Fruit fly (Drosophila melanogaster) whole organism, embryonic: ENCODE data around the gene Muc26B.

Source experiments
- ATbp ChIP-seq: fragments of 200-800 bp; sonication (Bioruptor generic); optimal IDR thresholded peaks from 2 replicates; lab custom pipeline; 2017; ENCODE audit warnings: missing biosample characterization, mild to moderate bottlenecking, missing genetic modification characterization, missing genetic modification reagents
- Ada2b ChIP-seq: fragments of 200-800 bp; sonication (Bioruptor generic); IDR thresholded peaks from 2 replicates; pipeline ENCODE4 v1.3.6; 2022; ENCODE audit warnings: missing biosample characterization, missing genetic modification characterization
- Adf1 ChIP-seq: fragments of 200-800 bp; sonication (Bioruptor generic); IDR thresholded peaks from 2 replicates; pipeline ENCODE4 v1.3.6; 2022; ENCODE audit warnings: missing biosample characterization, missing genetic modification characterization
- Atf-2 ChIP-seq: fragments of 200-800 bp; sonication (Bioruptor generic); optimal IDR thresholded peaks from 2 replicates; lab custom pipeline; 2016; ENCODE audit warnings: missing biosample characterization, missing genetic modification characterization
- CG10147 ChIP-seq: fragments of 200-800 bp; sonication (Bioruptor generic); optimal IDR thresholded peaks from 2 replicates; lab custom pipeline; 2019; ENCODE audit warnings: missing biosample characterization, mild to moderate bottlenecking, missing genetic modification characterization, moderate library complexity
- CG10431 ChIP-seq: fragments of 200-800 bp; sonication (Bioruptor generic); optimal IDR thresholded peaks from 3 replicates; lab custom pipeline; 2018; ENCODE audit warnings: missing biosample characterization, mild to moderate bottlenecking, missing genetic modification characterization
- CG11398 ChIP-seq: fragments of 200-800 bp; sonication (Bioruptor generic); optimal IDR thresholded peaks from 2 replicates; lab custom pipeline; 2016; ENCODE audit warnings: missing biosample characterization, missing genetic modification characterization
- CG11560 ChIP-seq: fragments of 200-800 bp; sonication (Bioruptor generic); IDR thresholded peaks from 3 replicates; pipeline ENCODE4 v1.3.6; 2022; ENCODE audit warnings: missing biosample characterization, missing genetic modification characterization
- CG1233 ChIP-seq: fragments of 200-800 bp; sonication (Bioruptor generic); optimal IDR thresholded peaks from 4 replicates; lab custom pipeline; 2018; ENCODE audit warnings: missing biosample characterization, mild to moderate bottlenecking, missing genetic modification characterization
- CG14860 ChIP-seq: fragments of 200-800 bp; sonication (Bioruptor generic); IDR thresholded peaks from 3 replicates; pipeline ENCODE4 v1.3.6; 2022; ENCODE audit warnings: missing biosample characterization, missing genetic modification characterization; ENCODE audit not compliant: partially characterized antibody
- CG1529 ChIP-seq: fragments of 200-800 bp; sonication (Bioruptor generic); optimal IDR thresholded peaks from 3 replicates; lab custom pipeline; 2018; ENCODE audit warnings: missing biosample characterization, missing genetic modification characterization
- CG1603 ChIP-seq: fragments of 200-800 bp; sonication (Bioruptor generic); optimal IDR thresholded peaks from 2 replicates; lab custom pipeline; 2019; ENCODE audit warnings: missing biosample characterization, mild to moderate bottlenecking, missing genetic modification characterization, moderate library complexity
- CG17186 ChIP-seq: fragments of 200-800 bp; sonication (Bioruptor generic); optimal IDR thresholded peaks from 3 replicates; lab custom pipeline; 2017; ENCODE audit warnings: missing biosample characterization, missing genetic modification reagents, missing genetic modification characterization
- CG18599 ChIP-seq: fragments of 200-800 bp; sonication (Bioruptor generic); optimal IDR thresholded peaks from 3 replicates; lab custom pipeline; 2017; ENCODE audit warnings: missing biosample characterization, missing genetic modification characterization, mild to moderate bottlenecking, moderate library complexity, missing genetic modification reagents
- CG2889 ChIP-seq: fragments of 200-800 bp; sonication (Bioruptor generic); IDR thresholded peaks from 3 replicates; pipeline ENCODE4 v1.3.6; 2022; ENCODE audit warnings: missing biosample characterization, missing genetic modification characterization
- CG3163 ChIP-seq: fragments of 200-800 bp; sonication (Bioruptor generic); optimal IDR thresholded peaks from 3 replicates; lab custom pipeline; 2016; ENCODE audit warnings: missing biosample characterization, missing genetic modification characterization
- CG33213 ChIP-seq: fragments of 200-800 bp; sonication (Bioruptor generic); optimal IDR thresholded peaks from 3 replicates; lab custom pipeline; 2016; ENCODE audit warnings: missing biosample characterization, missing genetic modification characterization
- CG34376 ChIP-seq: fragments of 200-800 bp; sonication (Bioruptor generic); optimal IDR thresholded peaks from 2 replicates; lab custom pipeline; 2018; ENCODE audit warnings: missing biosample characterization, mild to moderate bottlenecking, missing genetic modification characterization
- CG34422 ChIP-seq: fragments of 200-800 bp; sonication (Bioruptor generic); IDR thresholded peaks from 3 replicates; pipeline ENCODE4 v1.3.6; 2022; ENCODE audit warnings: missing biosample characterization, missing genetic modification characterization
- CG4820 ChIP-seq: fragments of 200-800 bp; sonication (Bioruptor generic); optimal IDR thresholded peaks from 3 replicates; lab custom pipeline; 2016; ENCODE audit warnings: missing biosample characterization, missing genetic modification characterization
- CG7786 ChIP-seq: fragments of 200-800 bp; sonication (Bioruptor generic); optimal IDR thresholded peaks from 2 replicates; lab custom pipeline; 2016; ENCODE audit warnings: missing biosample characterization, missing genetic modification characterization
- CG7928 ChIP-seq: fragments of 200-800 bp; sonication (Bioruptor generic); optimal IDR thresholded peaks from 2 replicates; lab custom pipeline; 2017; ENCODE audit warnings: missing biosample characterization, mild to moderate bottlenecking, missing genetic modification characterization
- CG9817 ChIP-seq: fragments of 200-800 bp; sonication (Bioruptor generic); optimal IDR thresholded peaks from 2 replicates; lab custom pipeline; 2018; ENCODE audit warnings: missing biosample characterization, mild to moderate bottlenecking, missing genetic modification characterization, moderate library complexity
- CHES-1-like ChIP-seq: fragments of 200-800 bp; sonication (Bioruptor generic); optimal IDR thresholded peaks from 2 replicates; lab custom pipeline; 2016; ENCODE audit warnings: missing biosample characterization, missing genetic modification characterization
- CrebB ChIP-seq: fragments of 200-800 bp; sonication (Bioruptor generic); optimal IDR thresholded peaks from 3 replicates; lab custom pipeline; 2018; ENCODE audit warnings: missing biosample characterization, mild to moderate bottlenecking, missing genetic modification characterization
- Deaf1 ChIP-seq: fragments of 200-800 bp; optimal IDR thresholded peaks from 3 replicates; lab custom pipeline; 2019; ENCODE audit warnings: missing biosample characterization, mild to moderate bottlenecking, missing genetic modification characterization, moderate library complexity
- Dll ChIP-seq: fragments of 200-800 bp; sonication (Bioruptor generic); IDR thresholded peaks from 4 replicates; pipeline ENCODE4 v1.3.6; 2022; ENCODE audit warnings: missing biosample characterization, missing genetic modification characterization; ENCODE audit not compliant: partially characterized antibody
- Doc3 ChIP-seq: fragments of 200-800 bp; sonication (Bioruptor generic); IDR thresholded peaks from 3 replicates; pipeline ENCODE4 v1.3.6; 2022; ENCODE audit warnings: missing biosample characterization, missing genetic modification characterization; ENCODE audit not compliant: partially characterized antibody
- E2f1 ChIP-seq: fragments of 200-800 bp; sonication (Bioruptor generic); IDR thresholded peaks from 2 replicates; pipeline ENCODE4 v1.3.6; 2022; ENCODE audit warnings: missing biosample characterization, missing genetic modification characterization
- NC2α ChIP-seq: fragments of 200-800 bp; sonication (Bioruptor generic); optimal IDR thresholded peaks from 2 replicates; lab custom pipeline; 2016; ENCODE audit warnings: missing biosample characterization, missing genetic modification characterization
- Opbp ChIP-seq: fragments of 200-800 bp; sonication (Bioruptor generic); IDR thresholded peaks from 3 replicates; pipeline ENCODE4 v1.3.6; 2022; ENCODE audit warnings: missing biosample characterization, missing genetic modification characterization; ENCODE audit not compliant: partially characterized antibody
- Rfx ChIP-seq: fragments of 200-800 bp; sonication (Bioruptor generic); IDR thresholded peaks from 2 replicates; pipeline ENCODE4 v1.3.6; 2022; ENCODE audit warnings: missing biosample characterization, missing genetic modification characterization
- Side ChIP-seq: fragments of 200-800 bp; sonication (Bioruptor generic); optimal IDR thresholded peaks from 2 replicates; lab custom pipeline; 2016; ENCODE audit warnings: missing biosample characterization, missing genetic modification characterization
- Spps ChIP-seq: fragments of 200-800 bp; sonication (Bioruptor generic); optimal IDR thresholded peaks from 2 replicates; lab custom pipeline; 2018; ENCODE audit warnings: missing biosample characterization, mild to moderate bottlenecking, missing genetic modification characterization
- Ssrp ChIP-seq: fragments of 200-800 bp; sonication (Bioruptor generic); optimal IDR thresholded peaks from 2 replicates; lab custom pipeline; 2018; ENCODE audit warnings: missing biosample characterization, mild to moderate bottlenecking, missing genetic modification characterization, moderate library complexity
- Xbp1 ChIP-seq: fragments of 200-800 bp; sonication (Bioruptor generic); optimal IDR thresholded peaks from 3 replicates; lab custom pipeline; 2016; ENCODE audit warnings: missing biosample characterization, mild to moderate bottlenecking, missing genetic modification characterization
- bigmax ChIP-seq: fragments of 200-800 bp; sonication (Bioruptor generic); optimal IDR thresholded peaks from 2 replicates; lab custom pipeline; 2018; ENCODE audit warnings: missing biosample characterization, mild to moderate bottlenecking, missing genetic modification characterization
- cad ChIP-seq: fragments of >200 bp; optimal IDR thresholded peaks from 2 replicates; lab custom pipeline; 2017; ENCODE audit warnings: missing biosample characterization, missing genetic modification characterization
- chif ChIP-seq, 2 experiments: fragments of 200-800 bp; sonication (Bioruptor generic); optimal IDR thresholded peaks; 3 replicates each; lab custom pipeline; 2016; ENCODE audit warnings: missing biosample characterization in 2 of 2, missing genetic modification characterization in 2 of 2
- dm ChIP-seq: fragments of 200-800 bp; sonication (Bioruptor generic); optimal IDR thresholded peaks from 3 replicates; lab custom pipeline; 2016; ENCODE audit warnings: missing biosample characterization, missing genetic modification characterization
- nerfin-2 ChIP-seq: fragments of 200-800 bp; sonication (Bioruptor generic); IDR thresholded peaks from 2 replicates; pipeline ENCODE4 v1.3.6; 2022; ENCODE audit warnings: missing biosample characterization, missing genetic modification characterization; ENCODE audit not compliant: partially characterized antibody
- nom ChIP-seq: fragments of 200-800 bp; sonication (Bioruptor generic); optimal IDR thresholded peaks from 2 replicates; lab custom pipeline; 2017; ENCODE audit warnings: missing biosample characterization, missing genetic modification characterization, mild to moderate bottlenecking, moderate library complexity, missing genetic modification reagents
- oc ChIP-seq: fragments of 200-800 bp; sonication (Bioruptor generic); optimal IDR thresholded peaks from 2 replicates; lab custom pipeline; 2018; ENCODE audit warnings: missing biosample characterization, mild to moderate bottlenecking, missing genetic modification characterization, moderate library complexity
- peb ChIP-seq: fragments of 200-800 bp; sonication (Bioruptor generic); IDR thresholded peaks from 2 replicates; pipeline ENCODE4 v1.3.6; 2022; ENCODE audit warnings: missing biosample characterization, missing genetic modification characterization
- pita ChIP-seq: fragments of 200-800 bp; sonication (Bioruptor generic); optimal IDR thresholded peaks from 2 replicates; lab custom pipeline; 2017; ENCODE audit warnings: missing biosample characterization, mild to moderate bottlenecking, missing genetic modification characterization
- psq ChIP-seq: fragments of 200-800 bp; sonication (Bioruptor generic); optimal IDR thresholded peaks from 2 replicates; lab custom pipeline; 2017; ENCODE audit warnings: missing biosample characterization, missing genetic modification characterization
- pzg ChIP-seq: fragments of 200-800 bp; sonication (Bioruptor generic); optimal IDR thresholded peaks from 3 replicates; lab custom pipeline; 2018; ENCODE audit warnings: missing biosample characterization, mild to moderate bottlenecking, missing genetic modification characterization, moderate library complexity
- schlank ChIP-seq: fragments of 200-800 bp; sonication (Bioruptor generic); optimal IDR thresholded peaks from 2 replicates; lab custom pipeline; 2018; ENCODE audit warnings: missing biosample characterization, mild to moderate bottlenecking, missing genetic modification characterization

Gene Muc26B

DNA sequence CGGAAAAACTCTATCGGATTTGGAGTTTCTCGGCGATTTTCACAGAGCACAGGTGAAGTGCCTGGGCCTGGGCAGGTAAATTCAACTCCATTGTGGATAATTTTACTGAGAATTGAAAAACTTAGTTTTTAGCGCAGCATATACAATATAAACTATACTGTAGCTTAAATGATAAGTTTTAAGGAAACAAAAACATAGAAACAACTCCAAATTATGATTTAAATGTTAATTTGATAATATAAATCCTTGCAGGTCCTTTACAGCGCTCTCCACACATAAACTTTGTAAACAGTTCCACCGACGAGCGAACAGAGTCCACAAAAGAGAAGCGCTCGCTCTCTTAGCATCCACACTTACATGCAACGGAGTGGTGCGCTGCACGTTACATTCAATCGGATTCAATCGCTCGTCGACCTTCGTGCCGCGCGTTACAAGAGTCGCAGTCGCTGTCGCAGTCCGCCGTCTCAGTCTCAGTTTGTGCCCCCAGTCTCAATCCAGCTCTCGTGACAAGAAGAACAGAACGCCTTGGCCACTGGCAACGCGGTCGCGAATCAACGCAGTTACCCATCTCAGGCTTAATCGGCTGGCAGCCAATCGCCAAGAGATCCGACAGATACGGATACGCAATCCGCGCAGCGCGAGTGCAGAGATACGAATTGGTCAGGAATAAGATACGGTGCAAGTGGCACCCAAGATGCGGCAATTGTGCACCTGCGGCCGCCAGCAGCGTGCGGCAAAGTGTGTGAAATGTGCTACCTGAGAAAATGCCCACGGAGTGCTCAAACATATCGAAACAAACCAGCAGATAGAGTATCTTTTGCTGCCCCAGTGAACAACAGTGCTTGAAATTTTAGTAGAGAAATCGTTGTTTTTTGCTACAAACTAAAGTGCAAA, 27.2 kb downstream of the Muc26B start, which contains the start of gene smal:
Gene smal, plus strand, starts transcription at position 394 of the 894 bp plus-strand sequence.
- TF ChIP-seq Side (GFP tag; lab: Kevin White, UChicago), result no peak
- TF ChIP-seq Ssrp (tag; lab: Kevin White, UChicago), result no peak
- 0 out of 2 replicates have a peak, but pooled peaks have one; percentile 12 for TF ChIP-seq Adf1 (GFP tag; lab: Robert Waterston, UW)
- TF ChIP-seq CG7786 (GFP tag; lab: Kevin White, UChicago), result no peak
- TF ChIP-seq Spps, result no peak
- no peak for TF ChIP-seq CG17186 (GFP tag; lab: Kevin White, UChicago)
- TF ChIP-seq oc (tag; lab: Kevin White, UChicago), result peak; percentile 18
- no peak for TF ChIP-seq cad
- no peak for TF ChIP-seq Atf-2
- peak; percentile 30 for TF ChIP-seq CG1603 (tag; lab: Kevin White, UChicago)
- peak; percentile 90 for TF ChIP-seq Deaf1 (tag; lab: Kevin White, UChicago)
- TF ChIP-seq Rfx (GFP tag; lab: Robert Waterston, UW), result 0 out of 2 replicates have a peak, but pooled peaks have one; percentile 5
- TF ChIP-seq Ada2b, result no peak
- TF ChIP-seq CG4820 (GFP tag; lab: Kevin White, UChicago), result no peak
- TF ChIP-seq chif (GFP tag; optimal IDR thresholded peaks at IDR 0.05; lab: Kevin White, UChicago), result peak in 1 of 2 experiments; percentile 50
- peak; percentile 40 for TF ChIP-seq CG18599 (GFP tag; lab: Kevin White, UChicago)
- no peak for TF ChIP-seq ATbp (GFP tag; lab: Kevin White, UChicago)
- TF ChIP-seq CG10147 (GFP tag; lab: Kevin White, UChicago), result no peak
- no peak for TF ChIP-seq pzg
- no peak for TF ChIP-seq pita (GFP tag; lab: Kevin White, UChicago)
- no peak for TF ChIP-seq schlank (tag; lab: Kevin White, UChicago)
- TF ChIP-seq CG2889, result no peak
- TF ChIP-seq bigmax (GFP tag; lab: Kevin White, UChicago), result no peak
- peak; percentile 19 for TF ChIP-seq nom (GFP tag; lab: Kevin White, UChicago)
- TF ChIP-seq dm, result no peak
- no peak for TF ChIP-seq CG1529 (GFP tag; lab: Kevin White, UChicago)
- TF ChIP-seq CG33213, result peak; percentile 31
- no peak for TF ChIP-seq CG34376 (GFP tag; lab: Kevin White, UChicago)
- TF ChIP-seq peb (GFP tag; lab: Robert Waterston, UW), result no peak
- TF ChIP-seq E2f1 (GFP tag; lab: Robert Waterston, UW), result peak; percentile 35; the same call in 1 of the 2 replicates
- no peak for TF ChIP-seq NC2α (GFP tag; lab: Kevin White, UChicago)
- peak; percentile 75; the same call in 2 of the 3 replicates for TF ChIP-seq Opbp (GFP tag; lab: Robert Waterston, UW)
- TF ChIP-seq CG7928 (GFP tag; lab: Kevin White, UChicago), result no peak
- TF ChIP-seq nerfin-2, result peak; percentile 15; the same call in 1 of the 2 replicates
- TF ChIP-seq CG1233 (GFP tag; lab: Kevin White, UChicago), result no peak
- no peak for TF ChIP-seq Doc3 (GFP tag; lab: Robert Waterston, UW)
- no peak for TF ChIP-seq CG11560 (tag; lab: Robert Waterston, UW)
- TF ChIP-seq CG14860, result no peak
- TF ChIP-seq CrebB (tag; lab: Kevin White, UChicago), result no peak
- TF ChIP-seq Dll (GFP tag; lab: Robert Waterston, UW), result 0 out of 4 replicates have a peak, but pooled peaks have one; percentile 30
- peak; percentile 54 for TF ChIP-seq CG10431 (GFP tag; lab: Kevin White, UChicago)
- no peak for TF ChIP-seq psq (GFP tag; lab: Kevin White, UChicago)
- no peak for TF ChIP-seq CG9817 (tag; lab: Kevin White, UChicago)
- peak; percentile 19 for TF ChIP-seq CG11398 (GFP tag; lab: Kevin White, UChicago)
- 0 out of 3 replicates have a peak, but pooled peaks have one; percentile 35 for TF ChIP-seq CG34422 (GFP tag; lab: Robert Waterston, UW)
- peak; percentile 94 for TF ChIP-seq CG3163
- TF ChIP-seq Xbp1 (GFP tag; lab: Kevin White, UChicago), result no peak
- TF ChIP-seq CHES-1-like (GFP tag; lab: Kevin White, UChicago), result no peak
